Worm (Caenorhabditis elegans) whole organism, midembryonic: ENCODE results near the gene F45H10.5.

Experiments
- T22C8.4 ChIP-seq: fragments of 200-800 bp; sonication (Bioruptor generic); IDR thresholded peaks from 2 replicates; pipeline ENCODE4 v1.3.6; 2022; ENCODE audit warnings: missing genetic modification characterization, missing compliant biosample characterization
- cog-1 ChIP-seq: sonication (generic microtip); optimal IDR thresholded peaks from 2 replicates; lab custom pipeline; 2016; ENCODE audit warnings: missing genetic modification characterization, missing compliant biosample characterization
- flt-1 ChIP-seq: fragments of 200-800 bp; sonication (Bioruptor generic); IDR thresholded peaks from 2 replicates; pipeline ENCODE4 v1.3.6; 2022; ENCODE audit warnings: missing genetic modification characterization, missing compliant biosample characterization
- klf-2 ChIP-seq: fragments of 200-800 bp; sonication (Bioruptor generic); conservative IDR thresholded peaks from 2 replicates; pipeline ENCODE4 v1.3.6; 2022; ENCODE audit warnings: missing genetic modification reagents, missing genetic modification characterization, missing compliant biosample characterization
- med-1 ChIP-seq: sonication (generic microtip); optimal IDR thresholded peaks from 2 replicates; lab custom pipeline; 2017; ENCODE audit warnings: missing genetic modification characterization, mild to moderate bottlenecking, missing compliant biosample characterization, antibody characterized with exemption, missing genetic modification reagents; ENCODE audit not compliant: insufficient read depth
- ref-1 ChIP-seq: fragments of 200-800 bp; sonication (Bioruptor generic); conservative IDR thresholded peaks from 2 replicates; pipeline ENCODE4 v1.3.6; 2022; ENCODE audit warnings: missing genetic modification reagents, missing genetic modification characterization, missing compliant biosample characterization
- tab-1 ChIP-seq: fragments of 200-800 bp; sonication (Bioruptor generic); IDR thresholded peaks from 2 replicates; pipeline ENCODE4 v1.3.6; 2022; ENCODE audit warnings: missing genetic modification characterization, missing compliant biosample characterization
- ztf-23 ChIP-seq: fragments of 200-800 bp; sonication (Bioruptor generic); IDR thresholded peaks from 2 replicates; pipeline ENCODE4 v1.3.6; 2022; ENCODE audit warnings: missing genetic modification reagents, missing genetic modification characterization, missing compliant biosample characterization
- ztf-29 ChIP-seq: fragments of 200-800 bp; sonication (Bioruptor generic); IDR thresholded peaks from 2 replicates; pipeline ENCODE4 v1.3.6; 2022; ENCODE audit warnings: missing genetic modification reagents, missing genetic modification characterization, missing compliant biosample characterization

The F45H10.5 gene

ce11 chrII:13517600-13517999 lies 15.9 kb downstream of the F45H10.5 start, which contains the start of gene sre-45:
Gene sre-45 (plus strand): TSS chrII:13517900.
- TF ChIP-seq flt-1 = no peak
- TF ChIP-seq tab-1 (GFP tag; lab: Robert Waterston, UW) = no peak
- TF ChIP-seq T22C8.4 (GFP tag; lab: Robert Waterston, UW) = no peak
- no peak for TF ChIP-seq ref-1 (GFP tag; lab: Robert Waterston, UW)
- no peak for TF ChIP-seq klf-2
- no peak for TF ChIP-seq ztf-23 (GFP tag; lab: Robert Waterston, UW)
- no peak for TF ChIP-seq ztf-29 (GFP tag; lab: Robert Waterston, UW)
- no peak for TF ChIP-seq cog-1 (tag; lab: Kevin White, UChicago)
- no peak for TF ChIP-seq med-1 (GFP tag; lab: Kevin White, UChicago)

DNA sequence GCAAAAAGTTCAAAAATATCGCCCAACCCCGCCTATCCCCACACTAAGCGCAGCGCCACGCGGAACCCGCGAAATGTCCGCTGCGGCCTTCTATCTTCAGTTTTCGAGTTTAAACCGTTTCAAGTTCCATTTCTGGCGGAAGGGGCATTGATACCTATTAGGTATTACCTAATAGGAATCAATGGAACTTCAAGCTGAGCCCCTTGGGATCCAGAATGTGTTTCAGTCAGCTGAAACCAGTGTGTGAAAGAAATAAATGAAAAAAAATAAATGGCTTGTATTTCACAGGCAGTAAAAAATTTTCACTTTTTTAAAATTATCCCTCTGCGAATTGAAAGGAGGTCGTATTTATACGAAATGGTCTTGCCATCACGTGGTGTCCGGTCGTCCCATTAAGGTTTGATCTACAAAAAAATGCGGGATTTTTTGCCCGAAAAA lies 19.5 kb downstream of the F45H10.5 start:
- TF ChIP-seq cog-1 (tag; lab: Kevin White, UChicago) = no peak
- no peak for TF ChIP-seq T22C8.4 (GFP tag; lab: Robert Waterston, UW)
- no peak for TF ChIP-seq med-1 (GFP tag; lab: Kevin White, UChicago)
- TF ChIP-seq ztf-23 (GFP tag; lab: Robert Waterston, UW) = no peak
- no peak for TF ChIP-seq flt-1
- no peak for TF ChIP-seq ztf-29 (GFP tag; lab: Robert Waterston, UW)
- TF ChIP-seq tab-1 (GFP tag; lab: Robert Waterston, UW) = no peak
- no peak for TF ChIP-seq ref-1 (GFP tag; lab: Robert Waterston, UW)
- no peak for TF ChIP-seq klf-2

DNA sequence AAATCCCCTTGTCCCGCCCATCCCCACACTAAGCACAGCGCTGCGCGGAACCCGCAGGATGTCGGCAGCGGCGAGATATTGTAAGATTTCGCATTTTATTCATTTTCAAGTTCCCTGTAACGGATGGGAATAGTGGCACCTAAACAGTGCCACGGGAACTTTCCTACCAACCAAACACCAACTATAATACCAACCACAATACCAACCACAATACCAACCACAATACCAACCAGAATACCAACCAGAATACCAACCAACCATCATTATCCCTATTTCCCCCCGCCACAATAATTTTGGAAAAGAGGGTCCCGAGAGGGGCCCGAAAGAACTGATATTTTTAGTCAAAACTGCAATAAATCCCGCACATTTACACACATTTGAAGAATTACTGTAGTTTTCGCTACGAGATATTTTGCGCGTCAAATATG lies 20.3 kb downstream of the F45H10.5 start:
- TF ChIP-seq tab-1 (GFP tag; lab: Robert Waterston, UW) (no peak), ztf-29 (GFP tag; lab: Robert Waterston, UW) (no peak)

DNA sequence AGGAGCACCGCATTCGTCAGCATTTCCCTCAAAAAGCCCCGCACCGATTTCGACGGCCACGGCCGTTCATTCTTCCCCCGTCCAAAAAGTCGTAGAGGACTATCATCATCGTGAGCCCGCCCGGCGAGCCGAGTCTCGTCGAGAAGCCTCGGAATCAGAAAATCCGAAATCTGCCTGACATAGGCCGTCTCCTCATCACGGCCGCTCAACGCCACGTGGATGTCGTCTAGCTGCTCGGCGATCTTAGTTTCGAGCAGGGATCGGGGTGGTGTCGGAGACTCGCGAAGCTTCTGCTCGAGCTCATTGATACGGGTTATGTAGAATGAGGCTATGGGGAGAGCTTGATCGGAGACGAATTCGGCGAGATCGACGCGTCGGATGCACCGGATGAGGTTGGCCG lies 27.5 kb downstream of the F45H10.5 start:
- TF ChIP-seq ref-1 (GFP tag; lab: Robert Waterston, UW) (no peak), cog-1 (tag; lab: Kevin White, UChicago) (no peak), ztf-29 (GFP tag; lab: Robert Waterston, UW) (no peak), T22C8.4 (GFP tag; lab: Robert Waterston, UW) (no peak), med-1 (GFP tag; lab: Kevin White, UChicago) (no peak), ztf-23 (GFP tag; lab: Robert Waterston, UW) (no peak), tab-1 (GFP tag; lab: Robert Waterston, UW) (no peak), flt-1 (no peak), klf-2 (no peak)

ce11 chrII:13530657-13531056 lies 29.0 kb downstream of the F45H10.5 start:
- TF ChIP-seq tab-1 (GFP tag; lab: Robert Waterston, UW) = no peak
- no peak for TF ChIP-seq cog-1 (tag; lab: Kevin White, UChicago)
- no peak for TF ChIP-seq klf-2
- TF ChIP-seq med-1 (GFP tag; lab: Kevin White, UChicago) = no peak
- TF ChIP-seq ref-1 (GFP tag; lab: Robert Waterston, UW) = no peak
- TF ChIP-seq T22C8.4 (GFP tag; lab: Robert Waterston, UW) = no peak
- no peak for TF ChIP-seq flt-1
- TF ChIP-seq ztf-23 (GFP tag; lab: Robert Waterston, UW) = no peak
- no peak for TF ChIP-seq ztf-29 (GFP tag; lab: Robert Waterston, UW)

ce11 chrII:13531118-13531517 lies 29.4 kb downstream of the F45H10.5 start, which contains the start of gene snx-14:
Gene snx-14 (minus strand): TSS chrII:13531218.
- no peak for TF ChIP-seq ztf-23 (GFP tag; lab: Robert Waterston, UW)
- TF ChIP-seq klf-2 = no peak
- TF ChIP-seq ref-1 (GFP tag; lab: Robert Waterston, UW) = no peak
- TF ChIP-seq ztf-29 (GFP tag; lab: Robert Waterston, UW) = no peak

DNA sequence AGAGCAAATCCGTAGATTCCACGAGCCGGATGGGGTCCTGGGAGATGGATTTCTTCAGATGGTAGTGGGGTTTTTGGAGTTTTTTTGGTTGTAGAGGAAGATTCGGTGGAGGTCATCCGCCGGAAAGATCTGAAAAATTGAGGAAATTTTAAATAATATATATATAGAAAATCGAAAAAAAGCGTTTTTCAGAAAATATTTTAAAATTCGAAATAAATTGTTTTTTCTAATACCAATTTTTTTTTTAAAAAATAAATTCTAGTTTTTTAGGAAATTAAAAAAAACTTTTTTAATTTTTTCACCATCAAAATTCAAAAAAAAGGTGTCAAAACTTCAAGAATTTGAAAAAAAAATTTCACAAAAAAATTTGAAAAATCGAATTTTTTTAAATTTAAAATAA lies 39.3 kb downstream of the F45H10.5 start, which contains the start of the genes noa-1 and Y48E1B.17:
Gene noa-1 (minus strand): TSS at position 101 of the 400 bp plus-strand sequence.
Gene Y48E1B.17 (minus strand): TSS at position 129 of the 400 bp plus-strand sequence.
- TF ChIP-seq ztf-23 (GFP tag; lab: Robert Waterston, UW) (no peak), ref-1 (GFP tag; lab: Robert Waterston, UW) (no peak), tab-1 (GFP tag; lab: Robert Waterston, UW) (no peak), med-1 (GFP tag; lab: Kevin White, UChicago) (no peak), T22C8.4 (GFP tag; lab: Robert Waterston, UW) (no peak), cog-1 (tag; lab: Kevin White, UChicago) (no peak), klf-2 (no peak), ztf-29 (GFP tag; lab: Robert Waterston, UW) (no peak), flt-1 (no peak)

DNA sequence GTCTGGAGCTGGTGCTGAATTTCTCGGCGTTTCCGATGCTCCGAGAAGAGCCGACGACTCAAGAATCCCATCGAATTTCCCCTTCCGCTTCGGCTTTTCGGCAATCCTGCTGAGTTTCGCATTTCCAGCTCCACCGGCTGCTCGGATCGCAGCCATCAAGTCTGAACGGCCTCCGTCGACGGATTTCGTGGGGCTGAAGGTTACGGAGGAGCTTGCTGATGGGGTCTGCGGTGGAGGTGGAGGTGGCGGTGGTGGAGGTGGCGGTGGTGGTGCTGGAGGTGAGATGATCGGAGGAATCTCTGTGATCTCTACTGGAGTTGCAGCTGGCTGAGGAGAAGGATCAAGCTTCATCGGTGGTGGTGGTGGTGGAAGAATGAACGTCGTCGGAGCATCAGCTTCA lies 41.3 kb downstream of the F45H10.5 start:
- TF ChIP-seq flt-1 (no peak), med-1 (GFP tag; lab: Kevin White, UChicago) (no peak), tab-1 (GFP tag; lab: Robert Waterston, UW) (no peak), T22C8.4 (GFP tag; lab: Robert Waterston, UW) (no peak), cog-1 (tag; lab: Kevin White, UChicago) (no peak), ztf-29 (GFP tag; lab: Robert Waterston, UW) (no peak), ztf-23 (GFP tag; lab: Robert Waterston, UW) (no peak), klf-2 (no peak)

- TF ChIP-seq flt-1 = no peak
- TF ChIP-seq med-1 (GFP tag; lab: Kevin White, UChicago) = no peak
- no peak for TF ChIP-seq tab-1 (GFP tag; lab: Robert Waterston, UW)
- no peak for TF ChIP-seq klf-2
- TF ChIP-seq ztf-29 (GFP tag; lab: Robert Waterston, UW) = no peak
- TF ChIP-seq ztf-23 (GFP tag; lab: Robert Waterston, UW) = no peak
- no peak for TF ChIP-seq cog-1 (tag; lab: Kevin White, UChicago)
- TF ChIP-seq T22C8.4 (GFP tag; lab: Robert Waterston, UW) = no peak
- TF ChIP-seq ref-1 (GFP tag; lab: Robert Waterston, UW) = no peak
Measured at ce11 chrII:13547545-13547944, 45.9 kb downstream of the F45H10.5 start, which contains the start of gene ddl-2. Gene ddl-2 (minus strand): TSS chrII:13547645.
